Worm (Caenorhabditis elegans): ENCODE results near the gene srt-42.
A peak's percentile ranks its signal among the peaks of the same experiment; 100 is the strongest.
"Not testable (repeated sequence)": the region's sequence is repeated elsewhere in the genome, so short reads cannot be mapped to it uniquely, and the experiment has no call there.

Gene srt-42

DNA sequence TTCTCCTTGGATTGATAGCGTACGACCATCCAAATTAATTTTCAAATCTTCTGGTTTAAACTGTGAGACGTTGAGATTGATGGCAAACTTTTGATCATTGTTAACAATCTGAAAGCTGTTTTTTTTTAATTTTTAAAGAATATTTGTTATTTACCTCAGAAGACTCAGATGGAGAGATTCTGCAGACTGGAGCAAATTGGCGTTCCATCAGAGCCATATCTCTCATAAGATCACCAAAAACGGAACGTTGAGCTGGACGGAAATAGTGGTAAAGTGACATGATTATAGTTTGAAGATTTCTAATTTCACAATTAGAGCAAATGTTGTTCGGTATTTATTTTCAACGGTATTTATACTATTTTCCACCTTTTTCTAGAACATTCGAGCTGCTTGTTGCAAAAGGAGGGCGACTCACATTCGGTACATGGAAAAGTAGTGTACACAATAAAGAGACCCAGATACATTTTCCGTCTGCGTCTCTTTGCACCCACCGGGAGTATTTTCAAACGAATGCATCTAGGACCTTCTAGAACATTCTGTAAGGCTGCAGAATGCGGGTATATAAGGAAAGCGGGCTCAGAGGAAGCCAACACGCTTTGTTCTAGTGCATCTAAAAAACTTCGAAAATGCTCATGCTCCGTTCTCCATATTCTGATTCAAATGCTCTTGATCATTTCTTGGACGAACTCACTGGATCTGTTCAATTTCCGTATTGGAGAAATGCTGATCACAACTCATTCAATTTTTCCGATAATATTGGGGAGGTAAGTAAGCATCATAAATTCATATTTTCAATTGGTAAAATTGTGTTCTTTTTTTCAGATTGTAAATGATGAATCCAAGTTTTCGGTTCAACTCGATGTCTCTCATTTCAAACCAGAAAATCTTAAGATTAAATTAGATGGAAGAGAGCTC is 2.4 kb upstream of the srt-42 start, which contains the start of the genes hsp-16.2 and hsp-16.41:
TSS of gene hsp-16.2 (minus strand) at position 313 of the 915 bp plus-strand sequence.
TSS of gene hsp-16.41 (plus strand) at position 534 of the 915 bp plus-strand sequence.
- no peak for TF ChIP-seq tbx-11 (GFP tag; IDR thresholded peaks at IDR 0.05)
- TF ChIP-seq ama-1 (optimal IDR thresholded peaks at IDR 0.05), result peak; percentile 76
- TF ChIP-seq sea-1 (GFP tag; conservative IDR thresholded peaks at IDR 0.05), result no peak
- TF ChIP-seq hnd-1 (tag; optimal IDR thresholded peaks at IDR 0.05), result no peak
- TF ChIP-seq flt-1 (GFP tag; IDR thresholded peaks at IDR 0.05), result no peak
- no peak for TF ChIP-seq scrt-1 (GFP tag; IDR thresholded peaks at IDR 0.05)
- no peak for TF ChIP-seq ceh-13 (GFP tag; optimal IDR thresholded peaks at IDR 0.05)

- no peak for TF ChIP-seq flt-1 (GFP tag; IDR thresholded peaks at IDR 0.05)
- 0 out of 2 replicates have a peak, but pooled peaks have one; percentile 16 for TF ChIP-seq sea-1 (GFP tag; conservative IDR thresholded peaks at IDR 0.05)
- TF ChIP-seq F13C5.2 (tag; optimal IDR thresholded peaks at IDR 0.05), result no peak
Measured at ce11 chrV:1805724-1806316, 1.4 kb upstream of the srt-42 start.

ce11 chrV:1811035-1811434 is 3.8 kb downstream of the srt-42 start, which contains the start of gene Y46H3A.4:
Y46H3A.4 (minus strand) TSS chrV:1811135.
- TF ChIP-seq hmg-4 (GFP tag; optimal IDR thresholded peaks at IDR 0.05), result no peak
- no peak for TF ChIP-seq F13C5.2 (tag; optimal IDR thresholded peaks at IDR 0.05)
- no peak for TF ChIP-seq tbx-37 (GFP tag; conservative IDR thresholded peaks at IDR 0.05)
- no peak for TF ChIP-seq ets-7 (tag; optimal IDR thresholded peaks at IDR 0.05)
- no peak for TF ChIP-seq ceh-13 (GFP tag; optimal IDR thresholded peaks at IDR 0.05)
- TF ChIP-seq flt-1 (GFP tag; IDR thresholded peaks at IDR 0.05), result no peak
- TF ChIP-seq sea-1 (GFP tag; conservative IDR thresholded peaks at IDR 0.05), result no peak
- TF ChIP-seq hnd-1 (tag; optimal IDR thresholded peaks at IDR 0.05), result no peak
- no peak for TF ChIP-seq tbx-11 (GFP tag; IDR thresholded peaks at IDR 0.05)
- TF ChIP-seq tra-4 (tag; optimal IDR thresholded peaks at IDR 0.05), result no peak

DNA sequence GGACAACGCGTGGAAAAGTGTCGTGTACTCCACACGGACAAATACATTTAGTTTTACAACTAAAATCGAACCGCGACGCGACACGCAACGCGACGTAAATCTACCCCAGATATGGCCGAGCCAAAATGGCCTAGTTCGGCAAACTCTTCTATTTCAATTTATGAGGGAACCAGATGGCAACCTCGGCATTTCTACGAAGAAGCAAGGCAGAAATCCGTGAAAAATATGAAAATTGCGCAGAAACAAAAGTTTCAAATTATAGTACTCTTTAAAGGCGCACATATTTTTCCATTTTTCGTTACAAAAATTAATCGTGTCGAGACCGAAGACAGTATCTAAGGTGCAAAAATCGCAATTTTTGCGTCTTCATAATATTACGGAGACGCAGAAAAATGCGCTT is 7.5 kb downstream of the srt-42 start, which contains the start of gene Y46H3A.5:
TSS of gene Y46H3A.5 (minus strand) at position 101 of the 400 bp plus-strand sequence.
- not testable (repeated sequence) for TF ChIP-seq B0310.2 (tag; optimal IDR thresholded peaks at IDR 0.05); hmg-4 (GFP tag; optimal IDR thresholded peaks at IDR 0.05); sea-1 (GFP tag; conservative IDR thresholded peaks at IDR 0.05)

ce11 chrV:1820016-1820415 is 12.8 kb downstream of the srt-42 start:
- no peak for TF ChIP-seq flt-1 (GFP tag; IDR thresholded peaks at IDR 0.05)
- TF ChIP-seq sea-1 (GFP tag; conservative IDR thresholded peaks at IDR 0.05), result no peak
- TF ChIP-seq B0310.2 (tag; optimal IDR thresholded peaks at IDR 0.05), result no peak
- TF ChIP-seq pes-1 (GFP tag; IDR thresholded peaks at IDR 0.05), result no peak
- no peak for TF ChIP-seq ets-7 (tag; optimal IDR thresholded peaks at IDR 0.05)
- TF ChIP-seq scrt-1 (GFP tag; IDR thresholded peaks at IDR 0.05), result no peak
- no peak for TF ChIP-seq tbx-11 (GFP tag; IDR thresholded peaks at IDR 0.05)

DNA sequence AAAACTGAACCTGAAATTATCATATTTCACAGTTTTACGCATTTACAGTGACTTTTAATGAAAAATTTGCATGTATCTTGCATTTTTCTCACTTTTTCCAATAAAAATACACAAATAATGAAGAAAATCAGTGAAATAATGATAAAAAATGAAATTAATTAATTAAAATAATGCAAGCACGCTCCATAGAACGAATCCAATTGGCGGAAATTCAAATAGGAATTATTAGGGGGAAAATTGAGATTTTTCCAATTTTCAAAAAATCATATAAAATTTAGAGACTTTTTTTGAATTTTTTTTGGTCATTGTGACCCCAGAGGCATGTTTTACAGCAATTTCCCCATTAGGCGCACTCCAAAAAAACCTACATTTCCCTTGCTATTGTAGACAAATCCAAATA is 13.5 kb downstream of the srt-42 start:
- TF ChIP-seq hmbx-1 (tag; optimal IDR thresholded peaks at IDR 0.05) (no peak), ets-7 (tag; optimal IDR thresholded peaks at IDR 0.05) (no peak), tbx-11 (GFP tag; IDR thresholded peaks at IDR 0.05) (no peak), tra-4 (tag; optimal IDR thresholded peaks at IDR 0.05) (no peak), sea-1 (GFP tag; conservative IDR thresholded peaks at IDR 0.05) (no peak), hnd-1 (tag; optimal IDR thresholded peaks at IDR 0.05) (no peak), F13C5.2 (tag; optimal IDR thresholded peaks at IDR 0.05) (no peak), scrt-1 (GFP tag; IDR thresholded peaks at IDR 0.05) (no peak), aly-1 (tag; optimal IDR thresholded peaks at IDR 0.05) (no peak), pes-1 (GFP tag; IDR thresholded peaks at IDR 0.05) (no peak), ceh-36 (tag; optimal IDR thresholded peaks at IDR 0.05) (no peak), ceh-13 (GFP tag; optimal IDR thresholded peaks at IDR 0.05) (no peak), flt-1 (GFP tag; IDR thresholded peaks at IDR 0.05) (no peak), hmg-4 (GFP tag; optimal IDR thresholded peaks at IDR 0.05) (no peak), B0310.2 (tag; optimal IDR thresholded peaks at IDR 0.05) (no peak), ama-1 (optimal IDR thresholded peaks at IDR 0.05) (no peak), tbx-37 (GFP tag; conservative IDR thresholded peaks at IDR 0.05) (no peak)

DNA sequence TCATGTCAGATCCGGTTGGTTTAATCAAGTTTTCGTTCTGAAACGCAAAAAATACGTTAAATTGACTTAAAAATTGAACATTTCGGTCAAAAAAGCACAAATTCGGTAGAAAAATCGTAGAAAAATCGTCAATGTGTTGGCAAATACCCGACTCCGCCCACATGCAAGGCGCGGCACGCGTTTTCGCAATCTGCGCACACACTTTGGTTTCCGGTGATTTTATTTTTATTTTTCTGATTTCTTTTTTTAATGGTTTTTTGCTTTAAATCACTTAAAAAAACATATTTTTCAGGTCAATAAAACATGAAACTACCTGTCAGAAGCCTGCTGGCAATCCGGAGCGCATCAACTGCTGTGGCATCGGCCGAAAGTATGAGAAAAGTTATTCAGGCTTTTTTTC is 14.0 kb downstream of the srt-42 start, which contains the start of the genes gly-7 and mrpl-39:
TSS of gene gly-7 (minus strand) at position 37 of the 400 bp plus-strand sequence.
TSS of gene mrpl-39 (plus strand) at position 293 of the 400 bp plus-strand sequence.
- no peak for TF ChIP-seq hmbx-1 (tag; optimal IDR thresholded peaks at IDR 0.05)
- no peak for TF ChIP-seq sea-1 (GFP tag; conservative IDR thresholded peaks at IDR 0.05)
- peak; percentile 60; the same call in 1 of the 2 replicates for TF ChIP-seq flt-1 (GFP tag; IDR thresholded peaks at IDR 0.05)
- peak; percentile 70 for TF ChIP-seq pes-1 (GFP tag; IDR thresholded peaks at IDR 0.05)
- TF ChIP-seq tra-4 (tag; optimal IDR thresholded peaks at IDR 0.05), result no peak
- TF ChIP-seq ets-7 (tag; optimal IDR thresholded peaks at IDR 0.05), result no peak
- TF ChIP-seq tbx-11 (GFP tag; IDR thresholded peaks at IDR 0.05), result peak; percentile 46; the same call in 1 of the 2 replicates
- peak; percentile 56 for TF ChIP-seq tbx-37 (GFP tag; conservative IDR thresholded peaks at IDR 0.05)
- peak; percentile 61 for TF ChIP-seq F13C5.2 (tag; optimal IDR thresholded peaks at IDR 0.05)
- TF ChIP-seq hnd-1 (tag; optimal IDR thresholded peaks at IDR 0.05), result no peak
- TF ChIP-seq aly-1 (tag; optimal IDR thresholded peaks at IDR 0.05), result no peak
- no peak for TF ChIP-seq B0310.2 (tag; optimal IDR thresholded peaks at IDR 0.05)
- TF ChIP-seq hmg-4 (GFP tag; optimal IDR thresholded peaks at IDR 0.05), result no peak
- TF ChIP-seq scrt-1 (GFP tag; IDR thresholded peaks at IDR 0.05), result 0 out of 2 replicates have a peak, but pooled peaks have one; percentile 68
- TF ChIP-seq ceh-13 (GFP tag; optimal IDR thresholded peaks at IDR 0.05), result no peak
- TF ChIP-seq ama-1 (optimal IDR thresholded peaks at IDR 0.05), result no peak
- TF ChIP-seq ceh-36 (tag; optimal IDR thresholded peaks at IDR 0.05), result peak; percentile 10

Measured in whole organism, early embryonic.